Fruit fly (Drosophila melanogaster) whole organism, pupa: Measurements from ENCODE around the gene tweek.

Experiments used
- CG10348 ChIP-seq: fragments of 200-800 bp; sonication (Bioruptor generic); IDR thresholded peaks from 2 replicates; pipeline ENCODE4 v1.3.6; 2022; ENCODE audit warnings: missing biosample characterization, missing genetic modification characterization
- CG12605 ChIP-seq: fragments of 200-800 bp; sonication (Bioruptor generic); IDR thresholded peaks from 2 replicates; pipeline ENCODE4 v1.3.6; 2022; ENCODE audit warnings: missing biosample characterization, missing genetic modification characterization
- CG13204 ChIP-seq: fragments of 200-800 bp; sonication (Bioruptor generic); optimal IDR thresholded peaks from 2 replicates; lab custom pipeline; 2018; ENCODE audit warnings: missing biosample characterization, mild to moderate bottlenecking, missing genetic modification characterization, moderate library complexity
- CG14655 ChIP-seq: fragments of 200-800 bp; sonication (Bioruptor generic); optimal IDR thresholded peaks from 3 replicates; lab custom pipeline; 2017; ENCODE audit warnings: mild to moderate bottlenecking, missing biosample characterization, missing genetic modification reagents, missing genetic modification characterization
- CG15710 ChIP-seq: fragments of 200-800 bp; sonication (Bioruptor generic); optimal IDR thresholded peaks from 2 replicates; lab custom pipeline; 2018; ENCODE audit warnings: missing biosample characterization, mild to moderate bottlenecking, missing genetic modification characterization, moderate library complexity
- CG17806 ChIP-seq: fragments of 200-800 bp; sonication (Bioruptor generic); optimal IDR thresholded peaks from 2 replicates; lab custom pipeline; 2018; ENCODE audit warnings: missing biosample characterization, mild to moderate bottlenecking, missing genetic modification characterization, moderate library complexity
- CG32121 ChIP-seq: fragments of 200-800 bp; sonication (Bioruptor generic); IDR thresholded peaks from 2 replicates; pipeline ENCODE4 v1.3.6; 2022; ENCODE audit warnings: missing biosample characterization, missing genetic modification characterization
- CG34367 ChIP-seq: fragments of 200-800 bp; sonication (Bioruptor generic); optimal IDR thresholded peaks from 2 replicates; lab custom pipeline; 2018; ENCODE audit warnings: missing biosample characterization, mild to moderate bottlenecking, missing genetic modification characterization
- CG4496 ChIP-seq: fragments of 200-800 bp; sonication (Bioruptor generic); IDR thresholded peaks from 3 replicates; pipeline ENCODE4 v1.3.6; 2022; ENCODE audit warnings: missing biosample characterization, missing genetic modification characterization
- CG8159 ChIP-seq: fragments of 200-800 bp; sonication (Bioruptor generic); optimal IDR thresholded peaks from 3 replicates; lab custom pipeline; 2018; ENCODE audit warnings: missing biosample characterization, mild to moderate bottlenecking, missing genetic modification characterization, moderate library complexity
- CG8301 ChIP-seq: fragments of 200-800 bp; sonication (Bioruptor generic); optimal IDR thresholded peaks from 2 replicates; lab custom pipeline; 2018; ENCODE audit warnings: missing biosample characterization, mild to moderate bottlenecking, missing genetic modification characterization
- CG9948 ChIP-seq: fragments of 200-800 bp; sonication (Bioruptor generic); optimal IDR thresholded peaks from 2 replicates; lab custom pipeline; 2018; ENCODE audit warnings: missing biosample characterization, mild to moderate bottlenecking, missing genetic modification characterization, moderate library complexity
- D1 ChIP-seq: fragments of 200-800 bp; sonication (Bioruptor generic); optimal IDR thresholded peaks from 2 replicates; lab custom pipeline; 2018; ENCODE audit warnings: missing biosample characterization, mild to moderate bottlenecking, missing genetic modification characterization, moderate library complexity
- EcR ChIP-seq: fragments of 200-800 bp; sonication (Bioruptor generic); optimal IDR thresholded peaks from 3 replicates; lab custom pipeline; 2019; ENCODE audit warnings: missing biosample characterization, missing genetic modification characterization, mild to moderate bottlenecking, moderate library complexity, missing genetic modification reagents
- Ets98B ChIP-seq: fragments of 200-800 bp; sonication (Bioruptor generic); IDR thresholded peaks from 2 replicates; pipeline ENCODE4 v1.3.6; 2022; ENCODE audit warnings: missing biosample characterization, missing genetic modification characterization
- Pif1A ChIP-seq: fragments of 200-800 bp; sonication (Bioruptor generic); optimal IDR thresholded peaks from 3 replicates; lab custom pipeline; 2016; ENCODE audit warnings: missing biosample characterization, missing genetic modification characterization
- Pif1B ChIP-seq: fragments of 200-800 bp; sonication (Bioruptor generic); optimal IDR thresholded peaks from 3 replicates; lab custom pipeline; 2016; ENCODE audit warnings: missing biosample characterization, missing genetic modification characterization
- Snoo ChIP-seq: fragments of 200-800 bp; sonication (Bioruptor generic); optimal IDR thresholded peaks from 3 replicates; lab custom pipeline; 2017; ENCODE audit warnings: missing biosample characterization, mild to moderate bottlenecking, missing genetic modification characterization, inconsistent platforms
- fd96Ca ChIP-seq: fragments of 200-800 bp; sonication (Bioruptor generic); IDR thresholded peaks from 3 replicates; pipeline ENCODE4 v1.3.6; 2022; ENCODE audit warnings: missing biosample characterization, missing genetic modification characterization
- gl ChIP-seq: fragments of 200-800 bp; sonication (Bioruptor generic); optimal IDR thresholded peaks from 2 replicates; lab custom pipeline; 2018; ENCODE audit warnings: missing biosample characterization, mild to moderate bottlenecking, missing genetic modification characterization
- rn ChIP-seq: fragments of 200-800 bp; sonication (Bioruptor generic); IDR thresholded peaks from 2 replicates; pipeline ENCODE4 v1.3.6; 2022; ENCODE audit warnings: missing biosample characterization, missing genetic modification characterization

Gene tweek

DNA sequence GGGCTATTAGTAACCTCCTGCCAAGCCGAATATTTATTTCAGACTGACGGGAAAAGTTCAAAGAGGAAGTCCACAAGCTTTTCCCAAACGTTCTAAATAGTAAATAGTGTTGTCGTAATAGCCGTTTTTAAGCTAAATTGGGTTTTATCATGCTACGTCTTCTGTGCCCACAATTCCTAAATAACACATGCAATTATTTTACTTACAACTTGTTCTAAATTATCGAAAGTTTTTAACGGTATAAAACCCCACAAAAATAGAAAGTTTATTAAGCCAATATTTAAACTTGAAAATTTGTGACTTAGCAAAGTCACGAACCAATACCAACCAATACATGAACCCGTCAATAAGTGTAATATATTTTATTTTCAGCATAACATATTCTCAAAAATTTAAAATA is 39.6 kb upstream of the tweek start, which contains the start of gene CG13284:
Gene CG13284, minus strand, starts transcription at position 47 of the 400 bp plus-strand sequence.
- TF ChIP-seq Pif1B (GFP tag; lab: Kevin White, UChicago), result no peak
- no peak for TF ChIP-seq CG9948 (tag; lab: Kevin White, UChicago)
- TF ChIP-seq CG32121 (GFP tag; lab: Robert Waterston, UW), result no peak
- TF ChIP-seq rn, result no peak

DNA sequence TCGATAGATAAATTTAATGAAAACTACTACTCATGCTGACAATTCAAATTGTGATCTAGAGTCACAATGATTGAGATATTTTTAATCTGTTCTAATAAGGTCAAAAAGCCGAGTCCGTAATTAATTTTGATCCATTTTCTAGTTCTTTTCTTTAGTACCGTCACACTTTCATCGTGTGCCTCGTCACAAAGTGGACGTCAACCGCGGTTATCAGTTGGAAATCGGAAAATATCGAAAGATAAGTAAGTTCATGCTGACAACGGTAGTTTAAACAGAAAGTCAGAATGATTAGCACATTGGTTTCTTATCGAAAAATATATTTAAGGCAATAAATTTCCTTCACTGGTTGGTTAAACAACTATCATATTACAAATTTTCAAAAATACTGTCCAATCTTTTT is 37.8 kb upstream of the tweek start:
- TF ChIP-seq EcR (GFP tag; lab: Kevin White, UChicago), result no peak
- no peak for TF ChIP-seq CG32121 (GFP tag; lab: Robert Waterston, UW)
- no peak for TF ChIP-seq CG34367 (tag; lab: Kevin White, UChicago)
- no peak for TF ChIP-seq CG15710 (tag; lab: Kevin White, UChicago)
- no peak for TF ChIP-seq CG14655
- no peak for TF ChIP-seq rn
- TF ChIP-seq CG9948 (tag; lab: Kevin White, UChicago), result no peak
- TF ChIP-seq Ets98B (GFP tag; lab: Robert Waterston, UW), result no peak
- TF ChIP-seq CG4496 (GFP tag; lab: Robert Waterston, UW), result no peak
- TF ChIP-seq CG12605 (GFP tag; lab: Robert Waterston, UW), result no peak
- no peak for TF ChIP-seq CG8159 (tag; lab: Kevin White, UChicago)
- no peak for TF ChIP-seq Pif1B (GFP tag; lab: Kevin White, UChicago)
- TF ChIP-seq gl (tag; lab: Kevin White, UChicago), result no peak
- TF ChIP-seq fd96Ca (GFP tag; lab: Robert Waterston, UW), result no peak
- no peak for TF ChIP-seq D1 (tag; lab: Kevin White, UChicago)
- no peak for TF ChIP-seq CG8301 (tag; lab: Kevin White, UChicago)
- TF ChIP-seq Pif1A (GFP tag; lab: Kevin White, UChicago), result no peak
- TF ChIP-seq CG17806 (tag; lab: Kevin White, UChicago), result no peak

DNA sequence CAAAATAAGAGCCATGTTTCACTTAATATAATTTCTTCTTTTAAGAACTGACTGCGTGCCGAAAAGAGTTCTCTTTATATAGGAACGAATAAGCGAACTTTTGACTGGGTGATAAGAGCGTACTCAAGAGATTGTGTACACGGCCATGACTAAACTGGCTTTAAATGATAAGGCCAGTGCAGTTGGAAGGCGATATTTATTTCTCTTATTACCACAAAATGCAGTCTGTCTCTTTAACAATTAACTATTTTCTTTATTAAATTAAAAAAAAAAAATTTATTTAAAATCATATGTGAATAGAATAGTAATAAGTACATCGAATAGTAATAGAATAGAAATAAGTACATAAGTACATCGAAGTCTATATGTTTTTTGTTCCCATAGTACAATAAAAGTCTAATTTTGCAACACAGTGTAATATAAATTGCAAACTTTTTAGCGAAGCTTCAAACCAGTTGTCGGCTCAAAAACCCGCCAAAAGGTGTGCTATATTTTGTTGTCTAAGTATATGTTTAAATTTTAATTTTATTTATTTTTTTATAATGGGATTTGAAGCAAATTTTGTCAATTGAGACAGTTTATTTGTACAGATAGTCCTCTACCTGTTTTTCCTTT is 35.9 kb upstream of the tweek start, which contains the start of gene CG31810:
Gene CG31810, minus strand, starts transcription at position 51 of the 615 bp plus-strand sequence.
- TF ChIP-seq Pif1B (GFP tag; lab: Kevin White, UChicago), result no peak
- TF ChIP-seq CG32121 (GFP tag; lab: Robert Waterston, UW), result 0 out of 2 replicates have a peak, but pooled peaks have one; percentile 17
- peak; percentile 55 for TF ChIP-seq D1 (tag; lab: Kevin White, UChicago)

DNA sequence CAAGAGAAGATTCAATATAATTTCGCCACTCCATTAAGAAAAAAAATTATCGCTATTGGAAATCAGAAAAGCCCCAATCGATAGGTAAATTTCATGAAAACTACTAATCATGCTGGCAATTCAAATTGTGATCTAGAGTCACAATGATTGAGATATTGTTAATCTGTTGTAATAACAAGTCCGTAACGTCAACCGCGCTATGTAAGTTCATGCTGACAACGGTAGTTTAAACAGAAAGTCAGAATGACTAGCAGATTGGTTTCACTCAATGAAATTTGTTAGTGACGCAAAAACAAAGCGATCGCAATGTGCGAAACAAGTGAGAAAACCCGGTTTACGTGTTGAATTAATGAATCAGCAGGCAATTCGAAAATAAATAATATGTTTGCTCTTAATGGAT is 31.2 kb upstream of the tweek start:
- TF ChIP-seq D1 (tag; lab: Kevin White, UChicago) (no peak), CG12605 (GFP tag; lab: Robert Waterston, UW) (no peak), CG14655 (no peak), fd96Ca (GFP tag; lab: Robert Waterston, UW) (no peak), Snoo (tag; lab: Kevin White, UChicago) (no peak), CG9948 (tag; lab: Kevin White, UChicago) (no peak), CG13204 (GFP tag; lab: Kevin White, UChicago) (no peak), CG8301 (tag; lab: Kevin White, UChicago) (no peak), Ets98B (GFP tag; lab: Robert Waterston, UW) (no peak)
- TF ChIP-seq, all 21 proteins: peak for 0

- no peak for TF ChIP-seq CG32121 (GFP tag; lab: Robert Waterston, UW)
- no peak for TF ChIP-seq CG9948 (tag; lab: Kevin White, UChicago)
- no peak for TF ChIP-seq D1 (tag; lab: Kevin White, UChicago)
- no peak for TF ChIP-seq CG13204 (GFP tag; lab: Kevin White, UChicago)
- TF ChIP-seq fd96Ca (GFP tag; lab: Robert Waterston, UW), result no peak
- TF ChIP-seq CG10348 (GFP tag; lab: Robert Waterston, UW), result no peak
- TF ChIP-seq CG17806 (tag; lab: Kevin White, UChicago), result no peak
- TF ChIP-seq CG12605 (GFP tag; lab: Robert Waterston, UW), result no peak
Measured at dm6 chr2L:16857665-16858064, 30.6 kb upstream of the tweek start.

DNA sequence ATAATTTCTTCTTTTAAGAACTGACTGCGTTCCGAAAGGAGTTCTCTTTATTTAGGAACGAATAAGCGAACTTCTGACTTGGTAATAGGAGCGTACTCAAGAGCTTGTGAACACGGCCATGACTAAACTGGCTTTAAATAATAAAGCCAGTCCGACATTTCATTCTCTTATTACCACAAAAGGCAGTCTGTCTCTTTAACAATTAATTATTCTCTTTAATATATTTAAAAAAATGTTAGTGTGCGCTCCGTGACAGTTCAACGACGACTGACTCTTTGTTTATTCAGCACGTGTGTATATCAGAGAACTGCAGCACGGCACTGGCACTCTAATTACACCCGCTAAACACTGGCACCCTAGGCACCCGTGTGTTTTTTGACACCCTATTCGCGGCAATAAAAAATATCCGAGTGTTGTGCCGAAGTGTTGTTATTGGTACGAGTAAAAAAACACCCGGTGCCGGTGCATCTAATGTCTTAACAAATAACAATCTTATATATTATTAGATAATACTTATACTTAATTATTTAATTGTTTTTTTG is 29.8 kb upstream of the tweek start, which contains the start of gene CG31809:
Gene CG31809, minus strand, starts transcription at position 249 of the 542 bp plus-strand sequence.
- TF ChIP-seq gl (tag; lab: Kevin White, UChicago) (no peak), D1 (tag; lab: Kevin White, UChicago) (peak; percentile 38)

DNA sequence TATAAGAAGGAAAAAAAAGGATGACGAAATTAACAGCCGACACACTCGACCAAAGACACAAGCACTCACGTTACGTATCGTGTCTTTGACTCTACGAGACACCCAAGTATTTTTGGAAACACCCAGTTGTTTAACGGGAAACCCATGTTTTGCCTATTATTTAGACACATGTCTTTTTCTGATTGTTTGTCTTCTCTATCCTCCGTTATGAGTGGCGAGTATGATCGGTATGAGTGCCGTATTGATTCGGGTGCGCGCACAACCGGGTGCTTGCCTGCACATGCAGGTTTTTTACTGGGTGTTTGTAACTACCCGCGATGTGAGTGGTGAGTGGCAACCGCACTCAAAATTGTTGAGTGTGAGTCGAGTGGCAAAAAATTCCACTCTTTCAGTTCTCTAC is 29.2 kb upstream of the tweek start:
- TF ChIP-seq CG13204 (GFP tag; lab: Kevin White, UChicago) (no peak), D1 (tag; lab: Kevin White, UChicago) (no peak), CG32121 (GFP tag; lab: Robert Waterston, UW) (no peak), EcR (GFP tag; lab: Kevin White, UChicago) (no peak), CG34367 (tag; lab: Kevin White, UChicago) (no peak), Ets98B (GFP tag; lab: Robert Waterston, UW) (no peak), rn (no peak), gl (tag; lab: Kevin White, UChicago) (no peak), fd96Ca (GFP tag; lab: Robert Waterston, UW) (no peak), CG12605 (GFP tag; lab: Robert Waterston, UW) (no peak), CG8159 (tag; lab: Kevin White, UChicago) (no peak), CG10348 (GFP tag; lab: Robert Waterston, UW) (no peak)
